Fruit fly (Drosophila melanogaster): ENCODE results near the gene nau.

The nau gene

dm6 chr3R:23752728-23753127, 34.6 kb upstream of the nau start, which contains the start of the genes RanBP3 and Rpt5 (continued):
- peak; percentile 27 for TF ChIP-seq Max (GFP tag; optimal IDR thresholded peaks at IDR 0.05)
- TF ChIP-seq ci (GFP tag; IDR thresholded peaks at IDR 0.05), result peak; percentile 75; the same call in 2 of the 3 replicates
- peak; percentile 45 to 68 for TF ChIP-seq Pdp1 (GFP tag; optimal IDR thresholded peaks at IDR 0.05)
- TF ChIP-seq Dll (GFP tag; IDR thresholded peaks at IDR 0.05; ENCODE audit: partially characterized antibody), result peak; percentile 77
- no peak for TF ChIP-seq CG2889 (GFP tag; IDR thresholded peaks at IDR 0.05)
- TF ChIP-seq Gug (GFP tag; IDR thresholded peaks at IDR 0.05), result peak; percentile 36; the same call in 1 of the 4 replicates
- no peak for TF ChIP-seq klu (GFP tag; IDR thresholded peaks at IDR 0.05)
- no peak for TF ChIP-seq CG16863 (GFP tag; optimal IDR thresholded peaks at IDR 0.05)
- no peak for TF ChIP-seq Lim3 (GFP tag; IDR thresholded peaks at IDR 0.05)
- TF ChIP-seq crp (GFP tag; optimal IDR thresholded peaks at IDR 0.05), result peak in 1 of 2 experiments; percentile 28
- TF ChIP-seq CG3838 (GFP tag; optimal IDR thresholded peaks at IDR 0.05), result no peak
- no peak for TF ChIP-seq CG11723 (GFP tag; optimal IDR thresholded peaks at IDR 0.05)
- TF ChIP-seq ap (GFP tag; IDR thresholded peaks at IDR 0.05), result no peak
- peak; percentile 40 for TF ChIP-seq eyg (GFP tag; optimal IDR thresholded peaks at IDR 0.05)
- TF ChIP-seq vvl (GFP tag; IDR thresholded peaks at IDR 0.05), result peak; percentile 70
- TF ChIP-seq CG1529 (GFP tag; optimal IDR thresholded peaks at IDR 0.05), result no peak
- no peak for TF ChIP-seq sc (optimal IDR thresholded peaks at IDR 0.05)
- no peak for TF ChIP-seq sc (GFP tag; optimal IDR thresholded peaks at IDR 0.05)
- no peak for TF ChIP-seq CG18262 (tag; optimal IDR thresholded peaks at IDR 0.05)
- no peak for TF ChIP-seq Rx (GFP tag; IDR thresholded peaks at IDR 0.05)
- TF ChIP-seq MTF-1 (GFP tag; optimal IDR thresholded peaks at IDR 0.05; ENCODE audit: borderline replicate concordance), result no peak
- TF ChIP-seq Scr (GFP tag; IDR thresholded peaks at IDR 0.05; ENCODE audit: partially characterized antibody), result peak; percentile 81
- peak; percentile 8; the same call in 1 of the 2 replicates for TF ChIP-seq lmd (GFP tag; IDR thresholded peaks at IDR 0.05)
- TF ChIP-seq abd-A (tag; optimal IDR thresholded peaks at IDR 0.05), result no peak
- TF ChIP-seq hb (GFP tag; IDR thresholded peaks at IDR 0.05; ENCODE audit: partially characterized antibody), result peak; percentile 78
- TF ChIP-seq bab2 (GFP tag; optimal IDR thresholded peaks at IDR 0.05), result peak; percentile 21
- no peak for TF ChIP-seq Oli (tag; optimal IDR thresholded peaks at IDR 0.05)
- peak; percentile 31 for TF ChIP-seq NC2α (GFP tag; optimal IDR thresholded peaks at IDR 0.05)
- TF ChIP-seq D19A (tag; optimal IDR thresholded peaks at IDR 0.05), result no peak
- peak; percentile 91 for TF ChIP-seq Ets65A (GFP tag)
- no peak for TF ChIP-seq CG17361 (GFP tag; IDR thresholded peaks at IDR 0.05)
- no peak for TF ChIP-seq CG10321 (GFP tag; IDR thresholded peaks at IDR 0.05)
- peak; percentile 61 for TF ChIP-seq Antp (GFP tag; optimal IDR thresholded peaks at IDR 0.05)
- TF ChIP-seq CG17612 (GFP tag; IDR thresholded peaks at IDR 0.05), result peak; percentile 51; the same call in 1 of the 2 replicates
- TF ChIP-seq CG10366 (GFP tag; IDR thresholded peaks at IDR 0.05), result peak; percentile 29
- TF ChIP-seq dimm (GFP tag; IDR thresholded peaks at IDR 0.05), result no peak
- TF ChIP-seq pros (GFP tag; optimal IDR thresholded peaks at IDR 0.05), result no peak
- no peak for TF ChIP-seq tio (GFP tag; optimal IDR thresholded peaks at IDR 0.05)
- TF ChIP-seq CG30431 (GFP tag; optimal IDR thresholded peaks at IDR 0.05), result no peak
- no peak for TF ChIP-seq CG12299 (tag; optimal IDR thresholded peaks at IDR 0.05)
- TF ChIP-seq CG30020 (tag; optimal IDR thresholded peaks at IDR 0.05), result no peak
- TF ChIP-seq CG6689 (GFP tag; IDR thresholded peaks at IDR 0.05), result no peak
- peak; percentile 84 for TF ChIP-seq sens (GFP tag)
- TF ChIP-seq jigr1 (GFP tag; IDR thresholded peaks at IDR 0.05), result no peak
- TF ChIP-seq Vsx1 (GFP tag; optimal IDR thresholded peaks at IDR 0.05), result no peak
- peak; percentile 65; the same call in 1 of the 2 replicates for TF ChIP-seq CG11247 (GFP tag; IDR thresholded peaks at IDR 0.05)
- no peak for TF ChIP-seq jing (GFP tag; optimal IDR thresholded peaks at IDR 0.05)
- TF ChIP-seq CG43689 (GFP tag; IDR thresholded peaks at IDR 0.05), result no peak
- TF ChIP-seq Meics (GFP tag; optimal IDR thresholded peaks at IDR 0.05), result no peak
- peak; percentile 10 for TF ChIP-seq CG13424 (tag; optimal IDR thresholded peaks at IDR 0.05)
- TF ChIP-seq CG14050 (GFP tag; IDR thresholded peaks at IDR 0.05), result no peak
- no peak for TF ChIP-seq CG2678 (tag; optimal IDR thresholded peaks at IDR 0.05)
